Fruit fly (Drosophila melanogaster) whole organism, embryonic: ENCODE data around the gene kraken.

ENCODE experiments used
- CG12236 ChIP-seq: fragments of 200-800 bp; sonication (Bioruptor generic); optimal IDR thresholded peaks from 2 replicates; lab custom pipeline; 2016; ENCODE audit warnings: missing biosample characterization, missing genetic modification characterization
- CG12299 ChIP-seq: fragments of 200-800 bp; sonication (Bioruptor generic); optimal IDR thresholded peaks from 2 replicates; lab custom pipeline; 2018; ENCODE audit warnings: missing biosample characterization, mild to moderate bottlenecking, missing genetic modification characterization
- CG12659 ChIP-seq: fragments of 200-800 bp; sonication (Bioruptor generic); optimal IDR thresholded peaks from 3 replicates; lab custom pipeline; 2017; ENCODE audit warnings: mild to moderate bottlenecking, missing biosample characterization, missing genetic modification reagents, missing genetic modification characterization
- CG14441 ChIP-seq: fragments of 200-800 bp; sonication (Bioruptor generic); IDR thresholded peaks from 2 replicates; pipeline ENCODE4 v1.3.6; 2022; ENCODE audit warnings: missing biosample characterization, missing genetic modification characterization
- CG14710 ChIP-seq: fragments of 200-800 bp; sonication (Bioruptor generic); optimal IDR thresholded peaks from 3 replicates; lab custom pipeline; 2019; ENCODE audit warnings: missing biosample characterization, mild to moderate bottlenecking, missing genetic modification characterization, moderate library complexity
- CG15514 ChIP-seq: fragments of 200-800 bp; sonication (Bioruptor generic); optimal IDR thresholded peaks from 3 replicates; lab custom pipeline; 2017; ENCODE audit warnings: missing biosample characterization, missing genetic modification characterization, mild to moderate bottlenecking, moderate library complexity, missing genetic modification reagents
- CG15601 ChIP-seq: fragments of 200-800 bp; sonication (Bioruptor generic); optimal IDR thresholded peaks from 3 replicates; lab custom pipeline; 2019; ENCODE audit warnings: missing biosample characterization, mild to moderate bottlenecking, missing genetic modification characterization, moderate library complexity
- CG1603 ChIP-seq: fragments of 200-800 bp; sonication (Bioruptor generic); optimal IDR thresholded peaks from 2 replicates; lab custom pipeline; 2019; ENCODE audit warnings: missing biosample characterization, mild to moderate bottlenecking, missing genetic modification characterization, moderate library complexity
- CG16813 ChIP-seq: fragments of 200-800 bp; sonication (Bioruptor generic); IDR thresholded peaks from 3 replicates; pipeline ENCODE4 v1.3.6; 2022; ENCODE audit warnings: missing biosample characterization, missing genetic modification characterization; ENCODE audit not compliant: partially characterized antibody
- CG2120 ChIP-seq: fragments of 200-800 bp; sonication (Bioruptor generic); optimal IDR thresholded peaks from 3 replicates; lab custom pipeline; 2016; ENCODE audit warnings: missing biosample characterization, missing genetic modification characterization
- CG2875 ChIP-seq: fragments of 200-800 bp; sonication (Bioruptor generic); optimal IDR thresholded peaks from 2 replicates; lab custom pipeline; 2017; ENCODE audit warnings: missing biosample characterization, mild to moderate bottlenecking, missing genetic modification characterization, missing genetic modification reagents
- CG33213 ChIP-seq: fragments of 200-800 bp; sonication (Bioruptor generic); optimal IDR thresholded peaks from 3 replicates; lab custom pipeline; 2016; ENCODE audit warnings: missing biosample characterization, missing genetic modification characterization
- CG34422 ChIP-seq: fragments of 200-800 bp; sonication (Bioruptor generic); IDR thresholded peaks from 3 replicates; pipeline ENCODE4 v1.3.6; 2022; ENCODE audit warnings: missing biosample characterization, missing genetic modification characterization
- CG7987 ChIP-seq: fragments of 200-800 bp; sonication (Bioruptor generic); optimal IDR thresholded peaks from 2 replicates; lab custom pipeline; 2018; ENCODE audit warnings: missing biosample characterization, mild to moderate bottlenecking, missing genetic modification characterization, moderate library complexity
- CTCF ChIP-seq: fragments of 200-800 bp; sonication (Bioruptor generic); optimal IDR thresholded peaks from 2 replicates; lab custom pipeline; 2017; ENCODE audit warnings: missing biosample characterization, mild to moderate bottlenecking, missing genetic modification characterization, moderate library complexity
- Dp ChIP-seq: fragments of 200-800 bp; sonication (Bioruptor generic); optimal IDR thresholded peaks from 2 replicates; lab custom pipeline; 2018; ENCODE audit warnings: missing biosample characterization, mild to moderate bottlenecking, missing genetic modification characterization, moderate library complexity
- Ets97D ChIP-seq: fragments of 200-800 bp; sonication (Bioruptor generic); optimal IDR thresholded peaks from 3 replicates; lab custom pipeline; 2016; ENCODE audit warnings: missing biosample characterization, missing genetic modification characterization
- Fer3 ChIP-seq: fragments of 200-800 bp; sonication (Bioruptor generic); optimal IDR thresholded peaks from 2 replicates; lab custom pipeline; 2018; ENCODE audit warnings: missing biosample characterization, mild to moderate bottlenecking, missing genetic modification characterization, moderate library complexity
- HmgZ ChIP-seq: fragments of 200-800 bp; sonication (Bioruptor generic); optimal IDR thresholded peaks from 2 replicates; lab custom pipeline; 2018; ENCODE audit warnings: missing biosample characterization, mild to moderate bottlenecking, missing genetic modification characterization
- Lhr ChIP-seq: fragments of 200-800 bp; sonication (Bioruptor generic); optimal IDR thresholded peaks from 3 replicates; lab custom pipeline; 2017; ENCODE audit warnings: mild to moderate bottlenecking, missing biosample characterization, missing genetic modification reagents, missing genetic modification characterization
- MESR4 ChIP-seq: fragments of 200-800 bp; sonication (Bioruptor generic); optimal IDR thresholded peaks from 2 replicates; lab custom pipeline; 2018; ENCODE audit warnings: missing biosample characterization, mild to moderate bottlenecking, missing genetic modification characterization, moderate library complexity
- Nf-YC ChIP-seq: fragments of 200-800 bp; optimal IDR thresholded peaks from 3 replicates; lab custom pipeline; 2019; ENCODE audit warnings: missing biosample characterization, mild to moderate bottlenecking, missing genetic modification characterization, moderate library complexity
- Opbp ChIP-seq: fragments of 200-800 bp; sonication (Bioruptor generic); IDR thresholded peaks from 3 replicates; pipeline ENCODE4 v1.3.6; 2022; ENCODE audit warnings: missing biosample characterization, missing genetic modification characterization; ENCODE audit not compliant: partially characterized antibody
- Ravus ChIP-seq: fragments of 200-800 bp; sonication (Bioruptor generic); IDR thresholded peaks from 2 replicates; pipeline ENCODE4 v1.3.6; 2022; ENCODE audit warnings: missing biosample characterization, missing genetic modification characterization
- Rfx ChIP-seq: fragments of 200-800 bp; sonication (Bioruptor generic); IDR thresholded peaks from 2 replicates; pipeline ENCODE4 v1.3.6; 2022; ENCODE audit warnings: missing biosample characterization, missing genetic modification characterization
- Rx ChIP-seq: fragments of 200-800 bp; sonication (Bioruptor generic); IDR thresholded peaks from 2 replicates; pipeline ENCODE4 v1.3.6; 2022; ENCODE audit warnings: missing biosample characterization, missing genetic modification characterization
- Xbp1 ChIP-seq: fragments of 200-800 bp; sonication (Bioruptor generic); optimal IDR thresholded peaks from 3 replicates; lab custom pipeline; 2016; ENCODE audit warnings: missing biosample characterization, mild to moderate bottlenecking, missing genetic modification characterization
- amos ChIP-seq: fragments of 200-800 bp; sonication (Bioruptor generic); IDR thresholded peaks from 2 replicates; pipeline ENCODE4 v1.3.6; 2022; ENCODE audit warnings: missing biosample characterization, missing genetic modification characterization; ENCODE audit not compliant: partially characterized antibody
- bbx ChIP-seq: fragments of 200-800 bp; sonication (Bioruptor generic); IDR thresholded peaks from 2 replicates; pipeline ENCODE4 v1.3.6; 2022; ENCODE audit warnings: missing biosample characterization, missing genetic modification characterization; ENCODE audit not compliant: partially characterized antibody
- bcd ChIP-seq: fragments of 200-800 bp; sonication (Bioruptor generic); optimal IDR thresholded peaks from 2 replicates; lab custom pipeline; 2017; ENCODE audit warnings: missing biosample characterization, mild to moderate bottlenecking, missing genetic modification characterization
- bigmax ChIP-seq: fragments of 200-800 bp; sonication (Bioruptor generic); optimal IDR thresholded peaks from 2 replicates; lab custom pipeline; 2018; ENCODE audit warnings: missing biosample characterization, mild to moderate bottlenecking, missing genetic modification characterization
- chn ChIP-seq: fragments of 200-800 bp; sonication (Bioruptor generic); optimal IDR thresholded peaks from 2 replicates; lab custom pipeline; 2016; ENCODE audit warnings: missing biosample characterization, missing genetic modification characterization
- crc ChIP-seq: fragments of 200-800 bp; sonication (Bioruptor generic); optimal IDR thresholded peaks from 2 replicates; lab custom pipeline; 2016; ENCODE audit warnings: missing biosample characterization, missing genetic modification characterization
- cwo ChIP-seq: fragments of 200-800 bp; sonication (Bioruptor generic); optimal IDR thresholded peaks from 3 replicates; lab custom pipeline; 2017; ENCODE audit warnings: missing biosample characterization, missing genetic modification characterization, mild to moderate bottlenecking, moderate library complexity, missing genetic modification reagents
- dpn ChIP-seq, 2 experiments: fragments of 200-800 bp; sonication (Bioruptor generic); optimal IDR thresholded peaks; 3 replicates each; lab custom pipeline; 2016; ENCODE audit warnings: missing biosample characterization in 2 of 2, missing genetic modification characterization in 2 of 2
- grn ChIP-seq: fragments of 200-800 bp; sonication (Bioruptor generic); optimal IDR thresholded peaks from 3 replicates; lab custom pipeline; 2017; ENCODE audit warnings: missing biosample characterization, missing genetic modification characterization
- jigr1 ChIP-seq: fragments of 200-800 bp; sonication (Bioruptor generic); IDR thresholded peaks from 3 replicates; pipeline ENCODE4 v1.3.6; 2022; ENCODE audit warnings: missing biosample characterization, missing genetic modification characterization
- knrl ChIP-seq: fragments of 200-800 bp; sonication (Bioruptor generic); IDR thresholded peaks from 3 replicates; pipeline ENCODE4 v1.3.6; 2022; ENCODE audit warnings: missing biosample characterization, missing genetic modification characterization; ENCODE audit not compliant: partially characterized antibody
- nmo ChIP-seq: fragments of 200-800 bp; sonication (Bioruptor generic); optimal IDR thresholded peaks from 2 replicates; lab custom pipeline; 2018; ENCODE audit warnings: missing biosample characterization, mild to moderate bottlenecking, missing genetic modification characterization, moderate library complexity
- pan ChIP-seq, 4 experiments: fragments of >200 bp in 3 of 4; fragments of 200-800 bp in 1 of 4; sonication (Bioruptor generic) in 1 of 4; optimal IDR thresholded peaks in 3 of 4; IDR thresholded peaks in 1 of 4; 2 replicates each; pipeline versions ENCODE4 v1.3.6 to Lab custom; 2017 to 2022; ENCODE audit warnings: missing biosample characterization in 2 of 4, missing genetic modification characterization in 2 of 4, mixed read lengths in 1 of 4
- scrt ChIP-seq: fragments of 200-800 bp; sonication (Bioruptor generic); optimal IDR thresholded peaks from 2 replicates; lab custom pipeline; 2018; ENCODE audit warnings: missing biosample characterization, mild to moderate bottlenecking, missing genetic modification characterization, moderate library complexity
- so ChIP-seq: fragments of 200-800 bp; sonication (Bioruptor generic); IDR thresholded peaks from 3 replicates; pipeline ENCODE4 v1.3.6; 2022; ENCODE audit warnings: missing biosample characterization, missing genetic modification characterization
- ssp ChIP-seq: fragments of 200-800 bp; sonication (Bioruptor generic); IDR thresholded peaks from 2 replicates; pipeline ENCODE4 v1.3.6; 2022; ENCODE audit warnings: missing biosample characterization, missing genetic modification characterization
- stwl ChIP-seq: fragments of 200-800 bp; sonication (Bioruptor generic); optimal IDR thresholded peaks from 3 replicates; lab custom pipeline; 2018; ENCODE audit warnings: missing biosample characterization, mild to moderate bottlenecking, missing genetic modification characterization, moderate library complexity
- tin ChIP-seq: fragments of 200-800 bp; sonication (Bioruptor generic); optimal IDR thresholded peaks from 3 replicates; lab custom pipeline; 2016; ENCODE audit warnings: missing biosample characterization, missing genetic modification characterization
- tna ChIP-seq: fragments of 200-800 bp; sonication (Bioruptor generic); IDR thresholded peaks from 2 replicates; pipeline ENCODE4 v1.3.6; 2022; ENCODE audit warnings: missing biosample characterization, missing genetic modification characterization; ENCODE audit not compliant: partially characterized antibody
- zen ChIP-seq: fragments of 200-800 bp; sonication (Bioruptor generic); optimal IDR thresholded peaks from 3 replicates; lab custom pipeline; 2018; ENCODE audit warnings: missing biosample characterization, mild to moderate bottlenecking, missing genetic modification characterization, moderate library complexity

Gene kraken

dm6 chr2L:821242-821985 is 31.2 kb upstream of the kraken start, which contains the start of gene CG3662 (continued):
- TF ChIP-seq CG2875 (no peak), Opbp (GFP tag; lab: Robert Waterston, UW) (peak; percentile 64; the same call in 2 of the 3 replicates), Lhr (GFP tag; lab: Kevin White, UChicago) (peak; percentile 69), tna (GFP tag; lab: Robert Waterston, UW) (peak; percentile 10; the same call in 1 of the 2 replicates), CG14710 (peak; percentile 63), stwl (tag; lab: Kevin White, UChicago) (peak; percentile 69), CG7987 (GFP tag; lab: Kevin White, UChicago) (peak; percentile 15), HmgZ (tag; lab: Kevin White, UChicago) (peak; percentile 82), amos (peak; percentile 46; the same call in 1 of the 2 replicates), bcd (GFP tag; lab: Kevin White, UChicago) (peak; percentile 16), CG34422 (GFP tag; lab: Robert Waterston, UW) (peak; percentile 43; the same call in 1 of the 3 replicates), bbx (GFP tag; lab: Robert Waterston, UW) (peak; percentile 33; the same call in 1 of the 2 replicates), scrt (GFP tag; lab: Kevin White, UChicago) (peak; percentile 7), CG16813 (GFP tag; lab: Robert Waterston, UW) (no peak), dpn (GFP tag; optimal IDR thresholded peaks at IDR 0.05; lab: Kevin White, UChicago) (peak in 1 of 2 experiments; percentile 6), zen (tag; lab: Kevin White, UChicago) (no peak), MESR4 (peak; percentile 97), Rfx (GFP tag; lab: Robert Waterston, UW) (no peak), jigr1 (GFP tag; lab: Robert Waterston, UW) (no peak), nmo (peak; percentile 17), Rx (GFP tag; lab: Robert Waterston, UW) (no peak), Xbp1 (GFP tag; lab: Kevin White, UChicago) (no peak), Ravus (no peak), grn (GFP tag; lab: Kevin White, UChicago) (peak; percentile 18), CG1603 (tag; lab: Kevin White, UChicago) (peak; percentile 81), crc (GFP tag; lab: Kevin White, UChicago) (no peak), bigmax (GFP tag; lab: Kevin White, UChicago) (peak; percentile 16), ssp (GFP tag; lab: Robert Waterston, UW) (0 out of 2 replicates have a peak, but pooled peaks have one; percentile 9), pan (optimal IDR thresholded peaks at IDR 0.05; lab: Kevin White, UChicago) (no peak), pan (GFP tag; optimal IDR thresholded peaks at IDR 0.05 in 1 of 2, IDR thresholded peaks at IDR 0.05 in 1 of 2) (peak in 1 of 2 experiments; percentile 25), Dp (peak; percentile 98), CG12299 (tag; lab: Kevin White, UChicago) (peak; percentile 29), CG12236 (no peak), Nf-YC (peak; percentile 20), CG12659 (GFP tag; lab: Kevin White, UChicago) (peak; percentile 57), CG33213 (GFP tag; lab: Kevin White, UChicago) (peak; percentile 22), CG14441 (no peak), cwo (GFP tag; lab: Kevin White, UChicago) (peak; percentile 67), CG15514 (GFP tag; lab: Kevin White, UChicago) (peak; percentile 87), CG2120 (GFP tag; lab: Kevin White, UChicago) (peak; percentile 31), tin (no peak), chn (peak; percentile 17), Ets97D (GFP tag; lab: Kevin White, UChicago) (peak; percentile 71), CG15601 (peak; percentile 47), Fer3 (tag; lab: Kevin White, UChicago) (no peak), knrl (GFP tag; lab: Robert Waterston, UW) (peak; percentile 40; the same call in 1 of the 3 replicates), so (GFP tag; lab: Robert Waterston, UW) (0 out of 3 replicates have a peak, but pooled peaks have one; percentile 29), CTCF (GFP tag; lab: Kevin White, UChicago) (peak; percentile 40)
